Worm (Caenorhabditis elegans): Measurements from ENCODE around the gene str-198.

DNA sequence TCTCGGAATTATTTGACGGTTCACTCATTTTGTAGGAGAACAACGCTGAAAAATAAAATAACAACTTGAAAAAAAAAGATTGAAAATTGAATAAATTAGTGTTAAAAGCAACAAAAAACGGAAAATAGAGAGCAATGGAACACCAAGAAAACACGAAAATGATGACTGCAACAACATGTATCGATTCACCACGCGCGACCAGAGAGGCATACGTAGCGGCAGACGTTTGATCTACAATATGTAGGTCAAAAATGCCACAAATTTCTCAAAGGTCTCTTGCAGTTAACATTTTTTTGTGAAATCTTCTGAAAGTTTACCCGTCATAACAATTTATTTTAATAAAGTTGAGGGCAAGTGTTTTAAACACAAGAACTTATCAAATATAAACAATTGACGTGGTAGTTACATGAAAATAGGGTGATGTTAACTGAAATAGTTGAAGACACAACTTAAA is 9.4 kb downstream of the str-198 start, which contains the start of gene F14H3.5:
- TF ChIP-seq F13H6.1 (tag; optimal IDR thresholded peaks at IDR 0.05) (no peak), unc-3 (GFP tag; conservative IDR thresholded peaks at IDR 0.05) (no peak), unc-3 (tag; optimal IDR thresholded peaks at IDR 0.05) (no peak), sdc-2 (tag; optimal IDR thresholded peaks at IDR 0.05) (no peak), pha-4 (tag; optimal IDR thresholded peaks at IDR 0.05) (no peak), ceh-48 (tag; optimal IDR thresholded peaks at IDR 0.05) (no peak), rnt-1 (tag; optimal IDR thresholded peaks at IDR 0.05) (no peak)

All from whole organism, late embryonic.